Fruit fly (Drosophila melanogaster) Kc167 (cell line): ENCODE results near the gene kmr.

Experiments used
- Sin3A ChIP-seq: fragments of >200 bp; optimal IDR thresholded peaks from 2 replicates; lab custom pipeline; 2018; ENCODE audit warnings: missing external identifiers
- h ChIP-seq: fragments of >200 bp; optimal IDR thresholded peaks from 3 replicates; lab custom pipeline; 2018; ENCODE audit warnings: missing external identifiers

DNA sequence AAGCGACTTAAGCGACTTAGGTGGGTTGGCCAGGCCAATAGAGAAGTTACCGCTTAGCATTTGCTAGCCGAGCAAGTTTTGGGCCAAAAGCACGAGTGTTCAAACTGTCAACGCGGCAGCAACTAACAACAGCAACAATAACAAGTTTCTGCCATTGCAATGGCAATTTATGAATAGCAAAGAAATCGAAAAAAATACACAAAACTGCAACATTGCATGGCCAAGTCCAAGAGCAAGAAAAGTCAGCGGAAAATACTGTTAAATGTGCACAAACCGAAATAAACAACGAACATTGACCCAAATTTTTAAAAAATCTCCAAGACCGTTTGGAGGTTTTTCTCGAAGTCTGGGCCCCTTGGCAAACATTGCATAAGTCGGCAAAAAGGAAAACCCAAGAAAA lies 95.3 kb downstream of the kmr start:
- TF ChIP-seq Sin3A: no peak
- TF ChIP-seq h (lab: Kevin White, UChicago): no peak
